Fruit fly (Drosophila melanogaster) whole organism: ENCODE measurements around the gene CG43844.
A peak's percentile ranks its signal among the peaks of the same experiment; 100 is the strongest.

Experiments used
- CG8478 ChIP-seq: fragments of >200 bp; optimal IDR thresholded peaks from 2 replicates; lab custom pipeline; 2018; ENCODE audit warnings: inconsistent platforms
- Dll ChIP-seq: fragments of >200 bp; optimal IDR thresholded peaks from 2 replicates; lab custom pipeline; 2017
- EcR ChIP-seq, 2 experiments: fragments of >200 bp; optimal IDR thresholded peaks; 2 replicates each; lab custom pipeline; 2017; ENCODE audit warnings: missing biosample characterization in 2 of 2, missing genetic modification characterization in 2 of 2, missing genetic modification reagents in 2 of 2
- pan ChIP-seq: fragments of >200 bp; optimal IDR thresholded peaks from 2 replicates; lab custom pipeline; 2017
- psq ChIP-seq: fragments of >200 bp; optimal IDR thresholded peaks from 2 replicates; lab custom pipeline; 2017
- usp ChIP-seq: fragments of >200 bp; optimal IDR thresholded peaks from 2 replicates; lab custom pipeline; 2017; ENCODE audit warnings: missing biosample characterization, missing genetic modification characterization, mixed read lengths

CG43844 gene

dm6 chr3R:21851592-21852578 lies 37.5 kb upstream of the CG43844 start:
- TF ChIP-seq EcR (GFP tag; optimal IDR thresholded peaks at IDR 0.05; lab: Kevin White, UChicago) = no peak
- TF ChIP-seq usp (GFP tag; lab: Kevin White, UChicago) = no peak
- TF ChIP-seq psq (lab: Kevin White, UChicago) = no peak

DNA sequence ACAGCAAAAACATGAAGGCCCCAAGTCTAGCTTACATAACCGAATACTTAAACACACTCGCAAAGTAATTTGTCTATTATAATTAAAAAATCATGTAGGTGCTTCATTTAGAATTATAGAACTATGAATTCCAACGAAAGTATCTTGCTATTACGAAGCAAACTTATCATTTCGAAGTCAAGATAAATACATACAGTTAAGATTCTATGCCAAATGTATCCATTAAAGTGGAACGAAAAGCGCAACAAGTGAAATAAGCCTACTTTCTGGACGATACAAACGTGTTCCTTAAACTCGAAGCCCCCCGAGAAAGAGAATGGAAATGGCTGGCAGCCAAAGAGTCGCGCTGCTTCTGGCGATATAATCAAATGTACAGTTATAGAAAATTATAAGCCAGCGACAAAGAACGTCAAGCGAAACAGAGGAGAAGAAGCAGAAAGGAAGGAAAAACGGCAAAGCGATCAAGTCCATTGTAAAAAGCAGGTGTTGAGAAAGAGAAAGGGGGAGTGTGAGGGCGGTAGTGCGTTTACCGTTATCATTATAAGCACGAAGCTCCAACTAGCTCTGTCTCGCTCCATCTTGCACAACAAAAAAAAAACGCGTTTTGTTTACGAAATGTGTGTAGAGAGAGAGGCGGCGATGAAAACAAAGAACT lies 36.6 kb upstream of the CG43844 start:
- no peak for TF ChIP-seq pan
- no peak for TF ChIP-seq EcR (GFP tag; optimal IDR thresholded peaks at IDR 0.05; lab: Kevin White, UChicago)
- TF ChIP-seq psq (lab: Kevin White, UChicago) = no peak
- TF ChIP-seq Dll (lab: Kevin White, UChicago) = no peak
- no peak for TF ChIP-seq usp (GFP tag; lab: Kevin White, UChicago)
- TF ChIP-seq CG8478 (lab: Kevin White, UChicago) = no peak

- TF ChIP-seq psq (lab: Kevin White, UChicago) (no peak), EcR (GFP tag; optimal IDR thresholded peaks at IDR 0.05; lab: Kevin White, UChicago) (no peak), CG8478 (lab: Kevin White, UChicago) (peak; percentile 31)
These were observed 35.4 kb upstream of the CG43844 start for dm6 chr3R:21853618-21854573.

- TF ChIP-seq pan (no peak), Dll (lab: Kevin White, UChicago) (no peak), EcR (GFP tag; optimal IDR thresholded peaks at IDR 0.05; lab: Kevin White, UChicago) (no peak), psq (lab: Kevin White, UChicago) (no peak), usp (GFP tag; lab: Kevin White, UChicago) (no peak), CG8478 (lab: Kevin White, UChicago) (no peak)
These were observed 34.5 kb upstream of the CG43844 start for dm6 chr3R:21854574-21855468.

- no peak for TF ChIP-seq psq (lab: Kevin White, UChicago)
- no peak for TF ChIP-seq CG8478 (lab: Kevin White, UChicago)
- no peak for TF ChIP-seq Dll (lab: Kevin White, UChicago)
- no peak for TF ChIP-seq EcR (GFP tag; optimal IDR thresholded peaks at IDR 0.05; lab: Kevin White, UChicago)
- no peak for TF ChIP-seq usp (GFP tag; lab: Kevin White, UChicago)
- no peak for TF ChIP-seq pan
These were observed 33.9 kb upstream of the CG43844 start for dm6 chr3R:21855469-21855826.

- TF ChIP-seq Dll (lab: Kevin White, UChicago) (no peak), pan (no peak), EcR (GFP tag; optimal IDR thresholded peaks at IDR 0.05; lab: Kevin White, UChicago) (no peak), usp (GFP tag; lab: Kevin White, UChicago) (no peak), psq (lab: Kevin White, UChicago) (no peak), CG8478 (lab: Kevin White, UChicago) (no peak)
These were observed 33.1 kb upstream of the CG43844 start, which contains the start of gene glec for dm6 chr3R:21856098-21856872. Gene glec (minus strand): TSS chr3R:21856266.

- TF ChIP-seq CG8478 (lab: Kevin White, UChicago) (no peak), psq (lab: Kevin White, UChicago) (no peak), Dll (lab: Kevin White, UChicago) (no peak), pan (no peak), usp (GFP tag; lab: Kevin White, UChicago) (no peak), EcR (GFP tag; optimal IDR thresholded peaks at IDR 0.05; lab: Kevin White, UChicago) (no peak)
These were observed 32.5 kb upstream of the CG43844 start for dm6 chr3R:21856873-21857243.

DNA sequence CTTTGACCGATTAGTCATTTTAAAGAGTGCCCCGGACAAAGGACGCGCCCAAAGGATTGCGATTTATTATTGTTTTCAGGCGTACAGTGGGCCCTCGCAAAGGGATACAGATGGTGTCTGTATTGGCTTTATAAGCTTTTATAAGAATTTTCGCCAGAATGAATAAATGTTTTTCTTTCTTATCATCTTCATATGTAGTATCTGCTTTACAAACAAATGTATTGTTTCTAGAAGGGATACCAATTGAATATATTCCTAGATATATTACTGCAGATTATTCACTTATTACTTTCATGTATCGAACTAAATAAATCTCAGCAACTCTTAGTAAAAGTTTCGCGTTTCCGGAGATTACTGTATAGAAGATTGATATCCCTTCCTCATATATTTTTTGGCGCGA lies 31.8 kb upstream of the CG43844 start:
- TF ChIP-seq EcR (GFP tag; optimal IDR thresholded peaks at IDR 0.05; lab: Kevin White, UChicago) = no peak
- no peak for TF ChIP-seq psq (lab: Kevin White, UChicago)
- TF ChIP-seq usp (GFP tag; lab: Kevin White, UChicago) = no peak
- TF ChIP-seq Dll (lab: Kevin White, UChicago) = no peak
- no peak for TF ChIP-seq pan
- no peak for TF ChIP-seq CG8478 (lab: Kevin White, UChicago)

DNA sequence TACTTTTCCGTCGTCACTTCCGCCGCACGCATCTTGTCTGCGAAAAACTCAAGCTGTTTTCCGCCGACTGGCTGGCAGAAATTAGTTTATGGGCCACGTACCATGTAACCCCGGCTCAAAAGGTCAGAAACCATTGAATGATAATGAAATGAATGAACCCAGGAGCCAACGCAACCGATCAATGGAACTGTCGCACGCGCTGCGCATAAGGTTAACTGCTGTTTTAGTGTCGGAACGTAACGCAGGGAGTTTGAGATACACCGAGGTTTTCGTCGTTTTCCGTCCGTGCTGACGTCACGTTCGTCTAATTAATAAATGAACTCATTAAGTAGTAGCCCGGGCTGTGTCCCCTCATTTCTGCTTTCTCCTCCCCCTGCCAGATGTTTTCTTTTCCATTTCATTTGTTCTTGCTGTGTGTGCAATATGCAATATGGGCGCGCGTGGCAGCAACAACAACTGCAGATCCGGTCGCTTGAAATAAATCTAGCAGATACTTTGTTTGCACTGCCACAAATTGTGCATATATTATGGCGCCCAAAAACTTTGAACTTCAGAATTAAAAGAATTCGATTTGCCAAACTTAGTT lies 31.0 kb upstream of the CG43844 start:
- TF ChIP-seq EcR (GFP tag; optimal IDR thresholded peaks at IDR 0.05; lab: Kevin White, UChicago) (no peak), pan (no peak), psq (lab: Kevin White, UChicago) (no peak), Dll (lab: Kevin White, UChicago) (no peak), CG8478 (lab: Kevin White, UChicago) (no peak), usp (GFP tag; lab: Kevin White, UChicago) (no peak)
